Fruit fly (Drosophila melanogaster) whole organism, embryonic: Measurements from ENCODE around the gene CG16790.

Experiments
- Adf1 ChIP-seq: fragments of 200-800 bp; sonication (Bioruptor generic); IDR thresholded peaks from 2 replicates; pipeline ENCODE4 v1.3.6; 2022; ENCODE audit warnings: missing biosample characterization, missing genetic modification characterization
- Atf3 ChIP-seq: fragments of 200-800 bp; sonication (Bioruptor generic); optimal IDR thresholded peaks from 3 replicates; lab custom pipeline; 2016; ENCODE audit warnings: missing biosample characterization, missing genetic modification characterization
- C15 ChIP-seq: fragments of 200-800 bp; sonication (Bioruptor generic); IDR thresholded peaks from 3 replicates; pipeline ENCODE4 v1.3.6; 2022; ENCODE audit warnings: missing biosample characterization, missing genetic modification characterization
- CG11398 ChIP-seq: fragments of 200-800 bp; sonication (Bioruptor generic); optimal IDR thresholded peaks from 2 replicates; lab custom pipeline; 2016; ENCODE audit warnings: missing biosample characterization, missing genetic modification characterization
- CG12942 ChIP-seq: fragments of 200-800 bp; sonication (Bioruptor generic); optimal IDR thresholded peaks from 3 replicates; lab custom pipeline; 2016; ENCODE audit warnings: missing biosample characterization, missing genetic modification characterization
- CG13287 ChIP-seq: fragments of 200-800 bp; sonication (Bioruptor generic); IDR thresholded peaks from 2 replicates; pipeline ENCODE4 v1.3.6; 2022; ENCODE audit warnings: missing biosample characterization, missing genetic modification characterization; ENCODE audit not compliant: partially characterized antibody
- CG13775 ChIP-seq: fragments of 200-800 bp; sonication (Bioruptor generic); optimal IDR thresholded peaks from 3 replicates; lab custom pipeline; 2017; ENCODE audit warnings: missing biosample characterization, mild to moderate bottlenecking, missing genetic modification characterization
- CG14667 ChIP-seq: fragments of 200-800 bp; sonication (Bioruptor generic); IDR thresholded peaks from 2 replicates; pipeline ENCODE4 v1.3.6; 2022; ENCODE audit warnings: missing biosample characterization, missing genetic modification characterization
- CG15601 ChIP-seq: fragments of 200-800 bp; sonication (Bioruptor generic); optimal IDR thresholded peaks from 3 replicates; lab custom pipeline; 2019; ENCODE audit warnings: missing biosample characterization, mild to moderate bottlenecking, missing genetic modification characterization, moderate library complexity
- CG16813 ChIP-seq: fragments of 200-800 bp; sonication (Bioruptor generic); IDR thresholded peaks from 3 replicates; pipeline ENCODE4 v1.3.6; 2022; ENCODE audit warnings: missing biosample characterization, missing genetic modification characterization; ENCODE audit not compliant: partially characterized antibody
- CG17385 ChIP-seq: fragments of 200-800 bp; sonication (Bioruptor generic); optimal IDR thresholded peaks from 3 replicates; lab custom pipeline; 2018; ENCODE audit warnings: missing biosample characterization, mild to moderate bottlenecking, missing genetic modification characterization
- CG18764 ChIP-seq: fragments of 200-800 bp; sonication (Bioruptor generic); optimal IDR thresholded peaks from 3 replicates; lab custom pipeline; 2016; ENCODE audit warnings: missing biosample characterization, missing genetic modification characterization
- CG33557 ChIP-seq: fragments of 200-800 bp; sonication (Bioruptor generic); optimal IDR thresholded peaks from 2 replicates; lab custom pipeline; 2019; ENCODE audit warnings: missing biosample characterization, mild to moderate bottlenecking, missing genetic modification characterization, moderate library complexity
- CG34224 ChIP-seq: fragments of 200-800 bp; sonication (Bioruptor generic); IDR thresholded peaks from 3 replicates; pipeline ENCODE4 v1.3.6; 2022; ENCODE audit warnings: missing biosample characterization, missing genetic modification characterization; ENCODE audit not compliant: partially characterized antibody
- CG4328 ChIP-seq: fragments of 200-800 bp; sonication (Bioruptor generic); optimal IDR thresholded peaks from 3 replicates; lab custom pipeline; 2017; ENCODE audit warnings: missing biosample characterization, missing genetic modification reagents, missing genetic modification characterization
- CG4820 ChIP-seq: fragments of 200-800 bp; sonication (Bioruptor generic); optimal IDR thresholded peaks from 3 replicates; lab custom pipeline; 2016; ENCODE audit warnings: missing biosample characterization, missing genetic modification characterization
- CG4854 ChIP-seq: fragments of 200-800 bp; sonication (Bioruptor generic); optimal IDR thresholded peaks from 2 replicates; lab custom pipeline; 2016; ENCODE audit warnings: missing biosample characterization, missing genetic modification characterization, inconsistent platforms
- CG6689 ChIP-seq: fragments of 200-800 bp; sonication (Bioruptor generic); IDR thresholded peaks from 2 replicates; pipeline ENCODE4 v1.3.6; 2022; ENCODE audit warnings: missing biosample characterization, missing genetic modification characterization
- CG6765 ChIP-seq: fragments of 200-800 bp; sonication (Bioruptor generic); optimal IDR thresholded peaks from 3 replicates; lab custom pipeline; 2017; ENCODE audit warnings: missing biosample characterization, mild to moderate bottlenecking, missing genetic modification characterization
- CG8290 ChIP-seq, 3 experiments: fragments of 200-800 bp; sonication (Bioruptor generic); optimal IDR thresholded peaks; 2 replicates each; lab custom pipeline; 2016 to 2019; ENCODE audit warnings: missing biosample characterization in 3 of 3, missing genetic modification characterization in 3 of 3, mild to moderate bottlenecking in 2 of 3, moderate library complexity in 1 of 3
- Camta ChIP-seq: fragments of 200-800 bp; sonication (Bioruptor generic); optimal IDR thresholded peaks from 2 replicates; lab custom pipeline; 2016; ENCODE audit warnings: missing biosample characterization, missing genetic modification characterization
- CoRest ChIP-seq: fragments of 200-800 bp; sonication (Bioruptor generic); optimal IDR thresholded peaks from 3 replicates; lab custom pipeline; 2018; ENCODE audit warnings: missing biosample characterization, mild to moderate bottlenecking, missing genetic modification characterization, moderate library complexity
- Dbx ChIP-seq: fragments of 200-800 bp; sonication (Bioruptor generic); IDR thresholded peaks from 3 replicates; pipeline ENCODE4 v1.3.6; 2022; ENCODE audit warnings: missing biosample characterization, missing genetic modification characterization
- Dek ChIP-seq: fragments of 200-800 bp; sonication (Bioruptor generic); optimal IDR thresholded peaks from 3 replicates; lab custom pipeline; 2019; ENCODE audit warnings: missing biosample characterization, mild to moderate bottlenecking, missing genetic modification characterization, moderate library complexity
- Dip3 ChIP-seq: fragments of 200-800 bp; sonication (Bioruptor generic); optimal IDR thresholded peaks from 3 replicates; lab custom pipeline; 2016; ENCODE audit warnings: missing biosample characterization, missing genetic modification characterization
- Hr3 ChIP-seq: fragments of 200-800 bp; sonication (Bioruptor generic); optimal IDR thresholded peaks from 3 replicates; lab custom pipeline; 2016; ENCODE audit warnings: missing biosample characterization, missing genetic modification characterization
- Hr78 ChIP-seq, 2 experiments: fragments of 200-800 bp in 1 of 2; fragments of >200 bp in 1 of 2; sonication (Bioruptor generic) in 1 of 2; optimal IDR thresholded peaks; 2 replicates each; lab custom pipeline; 2017 to 2019; ENCODE audit warnings: missing biosample characterization in 2 of 2, missing genetic modification characterization in 2 of 2, mild to moderate bottlenecking in 1 of 2, moderate library complexity in 1 of 2
- Mes4 ChIP-seq: fragments of 200-800 bp; sonication (Bioruptor generic); optimal IDR thresholded peaks from 2 replicates; lab custom pipeline; 2016; ENCODE audit warnings: missing biosample characterization, missing genetic modification characterization
- NC2β ChIP-seq: fragments of 200-800 bp; sonication (Bioruptor generic); optimal IDR thresholded peaks from 2 replicates; lab custom pipeline; 2016; ENCODE audit warnings: missing biosample characterization, missing genetic modification characterization
- Pdp1 ChIP-seq, 2 experiments: fragments of 200-800 bp; sonication (Bioruptor generic); optimal IDR thresholded peaks; 3 replicates each; lab custom pipeline; 2016; ENCODE audit warnings: missing biosample characterization in 2 of 2, missing genetic modification characterization in 2 of 2, mild to moderate bottlenecking in 1 of 2, moderate library complexity in 1 of 2
- Ssrp ChIP-seq: fragments of 200-800 bp; sonication (Bioruptor generic); optimal IDR thresholded peaks from 2 replicates; lab custom pipeline; 2018; ENCODE audit warnings: missing biosample characterization, mild to moderate bottlenecking, missing genetic modification characterization, moderate library complexity
- Tbp ChIP-seq: fragments of >200 bp; optimal IDR thresholded peaks from 2 replicates; lab custom pipeline; 2018; ENCODE audit warnings: missing biosample characterization, missing genetic modification characterization
- Xrp1 ChIP-seq: fragments of 200-800 bp; sonication (Bioruptor generic); IDR thresholded peaks from 2 replicates; pipeline ENCODE4 v1.3.6; 2022; ENCODE audit warnings: missing biosample characterization, missing genetic modification characterization
- ap ChIP-seq: fragments of 200-800 bp; sonication (Bioruptor generic); IDR thresholded peaks from 2 replicates; pipeline ENCODE4 v1.3.6; 2022; ENCODE audit warnings: missing biosample characterization, missing genetic modification characterization
- bcd ChIP-seq: fragments of 200-800 bp; sonication (Bioruptor generic); optimal IDR thresholded peaks from 2 replicates; lab custom pipeline; 2017; ENCODE audit warnings: missing biosample characterization, mild to moderate bottlenecking, missing genetic modification characterization
- caup ChIP-seq: fragments of 200-800 bp; sonication (Bioruptor generic); optimal IDR thresholded peaks from 3 replicates; lab custom pipeline; 2017; ENCODE audit warnings: missing biosample characterization, mild to moderate bottlenecking, missing genetic modification characterization, moderate library complexity; ENCODE audit not compliant: severe bottlenecking
- cwo ChIP-seq: fragments of 200-800 bp; sonication (Bioruptor generic); optimal IDR thresholded peaks from 3 replicates; lab custom pipeline; 2017; ENCODE audit warnings: missing biosample characterization, missing genetic modification characterization, mild to moderate bottlenecking, moderate library complexity, missing genetic modification reagents
- esg ChIP-seq: fragments of 200-800 bp; sonication (Bioruptor generic); conservative IDR thresholded peaks from 2 replicates; pipeline ENCODE4 v1.3.6; 2022; ENCODE audit warnings: missing biosample characterization, missing genetic modification characterization
- fd3F ChIP-seq: fragments of 200-800 bp; sonication (Bioruptor generic); optimal IDR thresholded peaks from 2 replicates; lab custom pipeline; 2018; ENCODE audit warnings: missing biosample characterization, mild to moderate bottlenecking, missing genetic modification characterization, moderate library complexity
- gro ChIP-seq: fragments of 200-800 bp; sonication (Bioruptor generic); optimal IDR thresholded peaks from 2 replicates; lab custom pipeline; 2016; ENCODE audit warnings: missing biosample characterization, missing genetic modification characterization
- kah ChIP-seq: fragments of 200-800 bp; sonication (Bioruptor generic); optimal IDR thresholded peaks from 2 replicates; lab custom pipeline; 2018; ENCODE audit warnings: missing biosample characterization, mild to moderate bottlenecking, missing genetic modification characterization
- lbe ChIP-seq: fragments of 200-800 bp; sonication (Bioruptor generic); optimal IDR thresholded peaks from 2 replicates; lab custom pipeline; 2016; ENCODE audit warnings: missing biosample characterization, mild to moderate bottlenecking, missing genetic modification characterization
- luna ChIP-seq: fragments of 200-800 bp; sonication (Bioruptor generic); optimal IDR thresholded peaks from 2 replicates; lab custom pipeline; 2016; ENCODE audit warnings: missing biosample characterization, missing genetic modification characterization
- org-1 ChIP-seq: fragments of 200-800 bp; sonication (Bioruptor generic); optimal IDR thresholded peaks from 2 replicates; lab custom pipeline; 2017; ENCODE audit warnings: missing biosample characterization, missing genetic modification characterization
- stwl ChIP-seq: fragments of 200-800 bp; sonication (Bioruptor generic); optimal IDR thresholded peaks from 3 replicates; lab custom pipeline; 2018; ENCODE audit warnings: missing biosample characterization, mild to moderate bottlenecking, missing genetic modification characterization, moderate library complexity
- tll ChIP-seq, 2 experiments: fragments of 200-800 bp in 1 of 2; fragments of >200 bp in 1 of 2; sonication (Bioruptor generic) in 1 of 2; optimal IDR thresholded peaks; 2 replicates each; lab custom pipeline; 2017 to 2019; ENCODE audit warnings: missing biosample characterization in 2 of 2, missing genetic modification characterization in 2 of 2, mild to moderate bottlenecking in 1 of 2, moderate library complexity in 1 of 2
- vvl ChIP-seq: fragments of 200-800 bp; sonication (Bioruptor generic); IDR thresholded peaks from 2 replicates; pipeline ENCODE4 v1.3.6; 2022; ENCODE audit warnings: missing biosample characterization, missing genetic modification characterization

The CG16790 gene

dm6 chr3R:9563240-9563992, 6.6 kb downstream of the CG16790 start, which contains the start of the genes CG9393 and Vps45 (continued):
- TF ChIP-seq esg (peak; percentile 50; the same call in 1 of the 2 replicates), CG11398 (peak; percentile 33), luna (peak; percentile 17), CG8290 (GFP tag; optimal IDR thresholded peaks at IDR 0.05; lab: Kevin White, UChicago) (peak; percentile 47), CG8290 (tag; optimal IDR thresholded peaks at IDR 0.05; lab: Kevin White, UChicago) (no peak), CG14667 (GFP tag; lab: Robert Waterston, UW) (no peak; the same call in 1 of the 2 replicates), Hr78 (GFP tag; optimal IDR thresholded peaks at IDR 0.05; lab: Kevin White, UChicago) (no peak), CG17385 (GFP tag; lab: Kevin White, UChicago) (peak; percentile 49), CG4328 (GFP tag; lab: Kevin White, UChicago) (peak; percentile 16), stwl (peak; percentile 53), bcd (peak; percentile 55), CG13287 (GFP tag; lab: Robert Waterston, UW) (peak; percentile 97), Hr3 (peak; percentile 69), cwo (GFP tag; lab: Kevin White, UChicago) (peak; percentile 8), kah (GFP tag; lab: Kevin White, UChicago) (no peak), Xrp1 (GFP tag; lab: Robert Waterston, UW) (peak; percentile 66), org-1 (GFP tag; lab: Kevin White, UChicago) (no peak), CG6765 (no peak), Adf1 (GFP tag; lab: Robert Waterston, UW) (peak; percentile 9; the same call in 1 of the 2 replicates), ap (GFP tag; lab: Robert Waterston, UW) (no peak), CoRest (tag; lab: Kevin White, UChicago) (peak; percentile 76), CG15601 (tag; lab: Kevin White, UChicago) (peak; percentile 64), Dbx (GFP tag; lab: Robert Waterston, UW) (peak; percentile 80), tll (GFP tag; optimal IDR thresholded peaks at IDR 0.05; lab: Kevin White, UChicago) (peak in 1 of 2 experiments; percentile 78), Ssrp (tag; lab: Kevin White, UChicago) (peak; percentile 47), caup (peak; percentile 43), CG12942 (GFP tag; lab: Kevin White, UChicago) (peak; percentile 61), CG6689 (GFP tag; lab: Robert Waterston, UW) (0 out of 2 replicates have a peak, but pooled peaks have one; percentile 55), CG16813 (GFP tag; lab: Robert Waterston, UW) (peak; percentile 95), Camta (GFP tag; lab: Kevin White, UChicago) (peak; percentile 54), Tbp (GFP tag; lab: Kevin White, UChicago) (peak; percentile 18), NC2β (peak; percentile 52), gro (GFP tag; lab: Kevin White, UChicago) (peak; percentile 56), Pdp1 (GFP tag; optimal IDR thresholded peaks at IDR 0.05; lab: Kevin White, UChicago) (peak; percentile 68 to 94), CG18764 (GFP tag; lab: Kevin White, UChicago) (peak; percentile 33), lbe (peak; percentile 64), Atf3 (GFP tag; lab: Kevin White, UChicago) (peak; percentile 42), Dip3 (GFP tag; lab: Kevin White, UChicago) (peak; percentile 71), vvl (GFP tag; lab: Robert Waterston, UW) (peak; percentile 64), CG13775 (GFP tag; lab: Kevin White, UChicago) (peak; percentile 68), fd3F (GFP tag; lab: Kevin White, UChicago) (peak; percentile 48), CG4854 (GFP tag; lab: Kevin White, UChicago) (peak; percentile 43), CG34224 (GFP tag; lab: Robert Waterston, UW) (peak; percentile 91), CG33557 (GFP tag; lab: Kevin White, UChicago) (peak; percentile 54), Mes4 (GFP tag; lab: Kevin White, UChicago) (peak; percentile 2), CG4820 (GFP tag; lab: Kevin White, UChicago) (peak; percentile 50), C15 (GFP tag; lab: Robert Waterston, UW) (no peak), Dek (tag; lab: Kevin White, UChicago) (peak; percentile 58)
